Worm (Caenorhabditis elegans) whole organism, late embryonic: ENCODE results near the gene T25D1.2.

ENCODE experiments used
- Y22D7AL.16 ChIP-seq: sonication (generic microtip); optimal IDR thresholded peaks from 2 replicates; lab custom pipeline; 2016; ENCODE audit warnings: missing genetic modification characterization, missing compliant biosample characterization
- ceh-9 ChIP-seq: sonication (generic microtip); optimal IDR thresholded peaks from 2 replicates; lab custom pipeline; 2016; ENCODE audit warnings: mild to moderate bottlenecking, missing genetic modification characterization, inconsistent platforms, missing compliant biosample characterization
- elt-2 ChIP-seq: sonication (generic microtip); optimal IDR thresholded peaks from 2 replicates; lab custom pipeline; 2016; ENCODE audit warnings: missing genetic modification reagents, missing genetic modification characterization, missing compliant biosample characterization
- fkh-10 ChIP-seq: fragments of 150-350 bp; optimal IDR thresholded peaks from 2 replicates; lab custom pipeline; 2014; ENCODE audit warnings: missing biosample characterization, missing genetic modification reagents, missing genetic modification characterization
- lin-11 ChIP-seq: fragments of 200-800 bp; sonication (Bioruptor generic); optimal IDR thresholded peaks from 2 replicates; lab custom pipeline; 2018; ENCODE audit warnings: mild to moderate bottlenecking, missing genetic modification characterization, missing compliant biosample characterization
- mec-3 ChIP-seq: sonication (generic microtip); optimal IDR thresholded peaks from 2 replicates; lab custom pipeline; 2016; ENCODE audit warnings: borderline replicate concordance, missing genetic modification characterization, missing compliant biosample characterization
- nhr-232 ChIP-seq: sonication (generic microtip); optimal IDR thresholded peaks from 2 replicates; lab custom pipeline; 2016; ENCODE audit warnings: missing genetic modification characterization, missing compliant biosample characterization
- pqm-1 ChIP-seq: sonication (generic microtip); optimal IDR thresholded peaks from 2 replicates; lab custom pipeline; 2016; ENCODE audit warnings: missing genetic modification characterization, missing compliant biosample characterization

DNA sequence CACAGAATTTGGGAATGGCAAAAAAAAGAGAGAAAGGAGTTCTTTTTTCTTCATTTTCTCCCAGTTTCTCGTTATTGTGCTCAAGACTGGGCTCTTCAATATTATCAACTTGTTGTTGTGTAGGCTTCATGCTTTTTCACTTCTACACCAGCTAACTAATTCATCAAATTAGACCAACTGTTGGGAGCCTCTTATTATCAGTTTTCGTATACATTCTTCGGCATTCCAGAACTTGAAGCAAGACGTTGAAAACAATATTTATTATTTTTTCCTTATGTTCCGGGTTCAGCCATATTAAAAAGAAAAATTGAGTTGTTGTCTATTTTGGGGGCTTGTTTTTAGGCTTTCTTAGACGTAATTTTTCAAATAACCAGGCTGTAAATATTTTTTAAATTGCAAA is 32.4 kb upstream of the T25D1.2 start:
- TF ChIP-seq elt-2 (tag; lab: Kevin White, UChicago), result no peak
- no peak for TF ChIP-seq nhr-232 (tag; lab: Kevin White, UChicago)
- TF ChIP-seq lin-11 (tag; lab: Kevin White, UChicago), result no peak
- TF ChIP-seq mec-3 (tag; lab: Kevin White, UChicago), result no peak
- TF ChIP-seq fkh-10, result no peak
- TF ChIP-seq ceh-9 (tag; lab: Kevin White, UChicago), result no peak
- TF ChIP-seq pqm-1, result no peak
- no peak for TF ChIP-seq Y22D7AL.16 (tag; lab: Kevin White, UChicago)
